Worm (Caenorhabditis elegans) whole organism, early embryonic: ENCODE data around the gene ric-7.

Source experiments
- B0310.2 ChIP-seq: sonication (generic microtip); optimal IDR thresholded peaks from 2 replicates; lab custom pipeline; 2016; ENCODE audit warnings: mild to moderate bottlenecking, missing genetic modification characterization, missing compliant biosample characterization
- F13C5.2 ChIP-seq: sonication (generic microtip); optimal IDR thresholded peaks from 2 replicates; lab custom pipeline; 2017; ENCODE audit warnings: mild to moderate bottlenecking, missing genetic modification characterization, inconsistent platforms, missing compliant biosample characterization
- aly-1 ChIP-seq: sonication (generic microtip); optimal IDR thresholded peaks from 2 replicates; lab custom pipeline; 2016; ENCODE audit warnings: missing genetic modification characterization, missing compliant biosample characterization
- ama-1 ChIP-seq: fragments of 150-350 bp; optimal IDR thresholded peaks from 2 replicates; lab custom pipeline; 2014
- ceh-13 ChIP-seq: fragments of 200-800 bp; sonication (Bioruptor generic); optimal IDR thresholded peaks from 2 replicates; lab custom pipeline; 2018; ENCODE audit warnings: mild to moderate bottlenecking, missing genetic modification characterization, missing compliant biosample characterization
- ceh-36 ChIP-seq: sonication (generic microtip); optimal IDR thresholded peaks from 2 replicates; lab custom pipeline; 2016; ENCODE audit warnings: missing genetic modification characterization, inconsistent platforms, missing compliant biosample characterization
- ets-7 ChIP-seq: sonication (generic microtip); optimal IDR thresholded peaks from 2 replicates; lab custom pipeline; 2016; ENCODE audit warnings: missing genotype, missing genetic modification characterization, missing compliant biosample characterization
- flt-1 ChIP-seq: fragments of 200-800 bp; sonication (Bioruptor generic); IDR thresholded peaks from 2 replicates; pipeline ENCODE4 v1.3.6; 2022; ENCODE audit warnings: missing genetic modification characterization, missing compliant biosample characterization
- hmbx-1 ChIP-seq: sonication (generic microtip); optimal IDR thresholded peaks from 2 replicates; lab custom pipeline; 2016; ENCODE audit warnings: mild to moderate bottlenecking, missing genetic modification characterization, missing compliant biosample characterization
- hmg-4 ChIP-seq: fragments of 200-800 bp; sonication (Bioruptor generic); optimal IDR thresholded peaks from 2 replicates; lab custom pipeline; 2018; ENCODE audit warnings: mild to moderate bottlenecking, missing genetic modification characterization, missing compliant biosample characterization
- hnd-1 ChIP-seq: sonication (generic microtip); optimal IDR thresholded peaks from 2 replicates; lab custom pipeline; 2016; ENCODE audit warnings: missing genetic modification characterization, missing compliant biosample characterization
- pes-1 ChIP-seq: fragments of 200-800 bp; sonication (Bioruptor generic); IDR thresholded peaks from 2 replicates; pipeline ENCODE4 v1.3.6; 2022; ENCODE audit warnings: missing genetic modification reagents, missing genetic modification characterization, missing compliant biosample characterization
- scrt-1 ChIP-seq: fragments of 200-800 bp; sonication (Bioruptor generic); IDR thresholded peaks from 2 replicates; pipeline ENCODE4 v1.3.6; 2022; ENCODE audit warnings: missing genetic modification characterization, missing compliant biosample characterization
- sea-1 ChIP-seq: fragments of 200-800 bp; sonication (Bioruptor generic); conservative IDR thresholded peaks from 2 replicates; pipeline ENCODE4 v1.3.6; 2022; ENCODE audit warnings: missing genetic modification characterization, missing compliant biosample characterization
- tbx-11 ChIP-seq: fragments of 200-800 bp; sonication (Bioruptor generic); IDR thresholded peaks from 2 replicates; pipeline ENCODE4 v1.3.6; 2022; ENCODE audit warnings: missing genetic modification characterization, missing compliant biosample characterization
- tbx-37 ChIP-seq: fragments of 200-800 bp; sonication (Bioruptor generic); conservative IDR thresholded peaks from 2 replicates; pipeline ENCODE4 v1.3.6; 2022; ENCODE audit warnings: missing genetic modification reagents, missing genetic modification characterization, missing compliant biosample characterization
- tra-4 ChIP-seq: sonication (generic microtip); optimal IDR thresholded peaks from 2 replicates; lab custom pipeline; 2017; ENCODE audit warnings: missing genetic modification characterization, missing compliant biosample characterization

Gene ric-7

DNA sequence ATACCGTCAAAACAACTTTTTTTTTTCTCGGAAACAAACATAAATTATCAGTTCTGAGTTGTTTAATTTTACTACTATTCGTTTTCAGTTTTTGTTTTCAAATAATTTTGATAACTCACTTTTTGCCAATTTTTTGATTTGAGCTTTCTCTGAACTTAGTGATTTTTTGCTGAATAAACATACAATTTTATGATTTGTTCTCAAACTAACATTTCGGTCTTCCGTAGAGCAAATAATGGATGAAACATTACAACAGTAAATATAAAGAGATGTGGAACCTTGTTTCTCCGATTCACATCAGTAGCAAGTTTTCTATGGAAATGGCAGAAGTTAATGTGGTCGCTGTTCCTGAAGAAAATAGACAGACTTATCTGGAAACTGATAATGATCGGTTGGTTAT lies 56.0 kb downstream of the ric-7 start, which contains the start of gene R10D12.7:
Gene R10D12.7 (plus strand): TSS at position 301 of the 400 bp plus-strand sequence.
- TF ChIP-seq tra-4 (tag; lab: Kevin White, UChicago): no peak
- no peak for TF ChIP-seq ceh-36 (tag; lab: Kevin White, UChicago)
- no peak for TF ChIP-seq pes-1 (GFP tag; lab: Robert Waterston, UW)
- no peak for TF ChIP-seq hmbx-1 (tag; lab: Kevin White, UChicago)
- no peak for TF ChIP-seq tbx-11 (GFP tag; lab: Robert Waterston, UW)
- no peak for TF ChIP-seq aly-1 (tag; lab: Kevin White, UChicago)
- TF ChIP-seq tbx-37 (GFP tag; lab: Robert Waterston, UW): no peak
- no peak for TF ChIP-seq scrt-1 (GFP tag; lab: Robert Waterston, UW)
- TF ChIP-seq ets-7 (tag; lab: Kevin White, UChicago): no peak
- TF ChIP-seq flt-1 (GFP tag; lab: Robert Waterston, UW): no peak
- no peak for TF ChIP-seq ama-1 (lab: Kevin White, UChicago)
- TF ChIP-seq B0310.2 (tag; lab: Kevin White, UChicago): no peak
- no peak for TF ChIP-seq hnd-1 (tag; lab: Kevin White, UChicago)
- no peak for TF ChIP-seq ceh-13 (GFP tag; lab: Kevin White, UChicago)
- no peak for TF ChIP-seq hmg-4
- TF ChIP-seq sea-1 (GFP tag; lab: Robert Waterston, UW): no peak
- no peak for TF ChIP-seq F13C5.2 (tag; lab: Kevin White, UChicago)

DNA sequence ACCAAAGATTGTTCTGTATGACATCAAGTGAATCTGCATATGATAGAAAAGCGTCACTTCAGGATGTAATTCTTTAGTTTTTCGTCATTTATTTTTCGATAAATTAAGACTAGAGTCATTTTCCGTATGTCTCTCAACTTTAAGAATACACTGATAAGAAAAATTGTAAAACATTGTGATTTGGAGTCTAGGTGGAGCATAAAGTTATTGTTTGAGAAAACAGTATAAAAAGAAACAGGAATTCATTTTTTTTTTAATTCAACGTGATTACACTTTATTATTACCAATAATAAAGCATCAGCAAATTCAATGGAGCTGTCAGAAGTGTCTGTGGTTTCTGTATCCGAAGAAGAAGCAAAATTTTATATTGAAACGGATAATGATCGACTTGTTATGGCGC lies 56.7 kb downstream of the ric-7 start, which contains the start of gene R10D12.6:
Gene R10D12.6 (plus strand): TSS at position 301 of the 400 bp plus-strand sequence.
- TF ChIP-seq hmbx-1 (tag; lab: Kevin White, UChicago) (no peak), sea-1 (GFP tag; lab: Robert Waterston, UW) (no peak)

DNA sequence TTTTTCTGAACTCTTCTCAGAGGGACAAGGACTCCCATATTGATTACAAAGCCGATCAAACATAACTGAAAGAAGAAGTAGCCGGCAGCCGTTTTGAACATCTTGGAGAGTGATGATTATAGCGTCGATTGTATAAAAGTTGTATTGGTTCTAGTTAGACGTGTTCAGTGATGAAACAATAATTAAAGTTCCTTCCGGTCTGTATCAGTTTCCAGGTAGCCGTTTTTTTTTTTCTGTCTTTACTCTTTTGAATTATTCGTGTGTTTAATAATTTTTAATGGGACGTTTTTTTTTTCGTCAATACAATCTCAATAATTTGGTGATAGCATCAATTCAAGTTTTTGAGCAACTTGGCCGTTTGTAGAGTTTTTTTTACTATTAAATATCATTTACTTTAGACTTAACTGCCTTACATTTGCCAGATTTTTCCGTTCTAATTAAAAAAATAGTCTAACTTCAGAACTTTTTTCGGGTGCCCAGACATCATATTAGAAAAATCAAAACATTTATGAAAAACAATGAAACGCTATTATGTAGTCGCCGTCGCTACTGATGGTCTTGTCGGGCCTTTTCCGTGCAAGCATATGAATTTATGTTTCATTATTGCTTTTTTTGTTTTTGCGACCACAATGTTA lies 59.2 kb downstream of the ric-7 start, which contains the start of the genes srx-10 and clec-226:
Gene srx-10 (minus strand): TSS at position 101 of the 635 bp plus-strand sequence.
Gene clec-226 (plus strand): TSS at position 585 of the 635 bp plus-strand sequence.
- TF ChIP-seq tbx-11 (GFP tag; lab: Robert Waterston, UW) (no peak), B0310.2 (tag; lab: Kevin White, UChicago) (no peak), scrt-1 (GFP tag; lab: Robert Waterston, UW) (no peak), hnd-1 (tag; lab: Kevin White, UChicago) (no peak), hmg-4 (no peak), ceh-36 (tag; lab: Kevin White, UChicago) (no peak), sea-1 (GFP tag; lab: Robert Waterston, UW) (no peak), ama-1 (lab: Kevin White, UChicago) (no peak)

DNA sequence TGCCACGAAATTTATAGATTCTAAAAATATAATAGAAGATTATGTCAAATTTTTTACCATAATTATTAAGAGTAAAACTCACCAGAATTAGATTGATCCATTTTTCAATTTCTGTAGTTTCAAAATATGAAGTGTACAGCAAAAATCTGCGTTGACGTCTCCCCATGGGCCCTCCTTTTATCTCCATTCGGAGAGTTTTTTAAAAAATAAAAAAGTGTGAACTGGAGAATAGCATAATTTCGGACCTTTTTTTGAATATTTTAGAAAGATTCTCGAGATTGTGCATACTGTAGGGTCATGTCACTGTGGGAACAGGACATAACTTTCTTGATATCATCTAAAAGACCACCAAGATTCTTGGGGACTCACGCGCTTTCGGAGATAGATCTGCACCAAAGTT lies 63.6 kb downstream of the ric-7 start, which contains the start of gene dpr-1:
Gene dpr-1 (minus strand): TSS at position 101 of the 400 bp plus-strand sequence.
- TF ChIP-seq sea-1 (GFP tag; lab: Robert Waterston, UW): no peak
- TF ChIP-seq scrt-1 (GFP tag; lab: Robert Waterston, UW): no peak
- no peak for TF ChIP-seq hmg-4
- no peak for TF ChIP-seq B0310.2 (tag; lab: Kevin White, UChicago)
- TF ChIP-seq ama-1 (lab: Kevin White, UChicago): no peak
- TF ChIP-seq ceh-13 (GFP tag; lab: Kevin White, UChicago): no peak
- TF ChIP-seq flt-1 (GFP tag; lab: Robert Waterston, UW): no peak
- no peak for TF ChIP-seq ets-7 (tag; lab: Kevin White, UChicago)
- no peak for TF ChIP-seq pes-1 (GFP tag; lab: Robert Waterston, UW)
- no peak for TF ChIP-seq F13C5.2 (tag; lab: Kevin White, UChicago)
- no peak for TF ChIP-seq hmbx-1 (tag; lab: Kevin White, UChicago)
- no peak for TF ChIP-seq tra-4 (tag; lab: Kevin White, UChicago)
- no peak for TF ChIP-seq hnd-1 (tag; lab: Kevin White, UChicago)
- TF ChIP-seq tbx-37 (GFP tag; lab: Robert Waterston, UW): no peak
- no peak for TF ChIP-seq tbx-11 (GFP tag; lab: Robert Waterston, UW)
- TF ChIP-seq aly-1 (tag; lab: Kevin White, UChicago): no peak
- TF ChIP-seq ceh-36 (tag; lab: Kevin White, UChicago): no peak
